Fruit fly (Drosophila melanogaster) S2 (cell line): ENCODE results near the gene Tbc1d8-9.
A peak's percentile ranks its signal among the peaks of the same experiment; 100 is the strongest.

Source experiments
- CG8478 ChIP-seq: fragments of >200 bp; optimal IDR thresholded peaks from 2 replicates; lab custom pipeline; 2018
- CTCF ChIP-seq, 2 experiments: fragments of >200 bp; optimal IDR thresholded peaks; 2 replicates each; lab custom pipeline; 2018

Tbc1d8-9 gene

dm6 chr3L:21356395-21356794 is 12.9 kb upstream of the Tbc1d8-9 start, which contains the start of gene CG12971:
TSS of gene CG12971 (minus strand) at chr3L:21356495.
- TF ChIP-seq CG8478 (lab: Kevin White, UChicago) (no peak), CTCF (optimal IDR thresholded peaks at IDR 0.05; lab: Kevin White, UChicago) (no peak)

dm6 chr3L:21348983-21349432 is 5.5 kb upstream of the Tbc1d8-9 start, which contains the start of gene ebd2:
TSS of gene ebd2 (minus strand) at chr3L:21349288.
- no peak for TF ChIP-seq CTCF (optimal IDR thresholded peaks at IDR 0.05; lab: Kevin White, UChicago)
- TF ChIP-seq CG8478 (lab: Kevin White, UChicago) = no peak

- TF ChIP-seq CG8478 (lab: Kevin White, UChicago) (no peak), CTCF (optimal IDR thresholded peaks at IDR 0.05; lab: Kevin White, UChicago) (no peak)
These were observed 3.8 kb upstream of the Tbc1d8-9 start for dm6 chr3L:21347197-21347831.

dm6 chr3L:21346463-21347196 is 3.1 kb upstream of the Tbc1d8-9 start:
- TF ChIP-seq CTCF (optimal IDR thresholded peaks at IDR 0.05; lab: Kevin White, UChicago) = no peak
- no peak for TF ChIP-seq CG8478 (lab: Kevin White, UChicago)

dm6 chr3L:21342592-21342991 is 924 bp downstream of the Tbc1d8-9 start:
- TF ChIP-seq CTCF (optimal IDR thresholded peaks at IDR 0.05; lab: Kevin White, UChicago) (no peak), CG8478 (lab: Kevin White, UChicago) (no peak)

- no peak for TF ChIP-seq CG8478 (lab: Kevin White, UChicago)
- peak in 1 of 2 experiments; percentile 33 for TF ChIP-seq CTCF (optimal IDR thresholded peaks at IDR 0.05; lab: Kevin White, UChicago)
These were observed 8.4 kb downstream of the Tbc1d8-9 start, which contains the start of gene Tsr1 for dm6 chr3L:21334999-21335631. TSS of gene Tsr1 (plus strand) at chr3L:21335215.

- TF ChIP-seq CG8478 (lab: Kevin White, UChicago) (no peak), CTCF (optimal IDR thresholded peaks at IDR 0.05; lab: Kevin White, UChicago) (no peak)
These were observed 18.8 kb downstream of the Tbc1d8-9 start for dm6 chr3L:21324724-21325123.

dm6 chr3L:21321807-21322503 is 21.6 kb downstream of the Tbc1d8-9 start:
- TF ChIP-seq CG8478 (lab: Kevin White, UChicago) (no peak), CTCF (optimal IDR thresholded peaks at IDR 0.05; lab: Kevin White, UChicago) (no peak)

dm6 chr3L:21319957-21320356 is 23.6 kb downstream of the Tbc1d8-9 start:
- TF ChIP-seq CG8478 (lab: Kevin White, UChicago) (no peak), CTCF (optimal IDR thresholded peaks at IDR 0.05; lab: Kevin White, UChicago) (no peak)

dm6 chr3L:21319313-21319907 is 24.1 kb downstream of the Tbc1d8-9 start:
- TF ChIP-seq CG8478 (lab: Kevin White, UChicago) = no peak
- TF ChIP-seq CTCF (optimal IDR thresholded peaks at IDR 0.05; lab: Kevin White, UChicago) = no peak

- TF ChIP-seq CG8478 (lab: Kevin White, UChicago) = no peak
- TF ChIP-seq CTCF (optimal IDR thresholded peaks at IDR 0.05; lab: Kevin White, UChicago) = no peak
These were observed 25.0 kb downstream of the Tbc1d8-9 start, which contains the start of gene Rab26 for dm6 chr3L:21318474-21318873. TSS of gene Rab26 (plus strand) at chr3L:21318774.

dm6 chr3L:21317416-21318259 is 25.9 kb downstream of the Tbc1d8-9 start, which contains the start of gene Pc:
TSS of gene Pc (minus strand) at chr3L:21318020.
- TF ChIP-seq CTCF (optimal IDR thresholded peaks at IDR 0.05; lab: Kevin White, UChicago) (peak; percentile 60 to 75), CG8478 (lab: Kevin White, UChicago) (no peak)

- TF ChIP-seq CG8478 (lab: Kevin White, UChicago) (no peak), CTCF (optimal IDR thresholded peaks at IDR 0.05; lab: Kevin White, UChicago) (no peak)
These were observed 39.1 kb downstream of the Tbc1d8-9 start, which contains the start of the genes CG11309 and CG7632 for dm6 chr3L:21304400-21304799. TSS of gene CG11309 (minus strand) at chr3L:21304658. TSS of gene CG7632 (plus strand) at chr3L:21304697.
